Worm (Caenorhabditis elegans): ENCODE results near the gene C08B6.18.

ce11 chrV:10105412-10105811 lies 28.5 kb downstream of the C08B6.18 start, which contains the start of gene C08B6.2:
- TF ChIP-seq pax-1 (tag; optimal IDR thresholded peaks at IDR 0.05) (no peak), ceh-24 (tag; optimal IDR thresholded peaks at IDR 0.05) (no peak), ceh-34 (tag; optimal IDR thresholded peaks at IDR 0.05) (no peak), ceh-2 (tag; optimal IDR thresholded peaks at IDR 0.05) (no peak), nhr-11 (tag; optimal IDR thresholded peaks at IDR 0.05) (no peak), lim-6 (tag; optimal IDR thresholded peaks at IDR 0.05) (no peak), Y22D7AL.16 (tag; optimal IDR thresholded peaks at IDR 0.05) (no peak), pat-9 (tag; optimal IDR thresholded peaks at IDR 0.05) (no peak), ahr-1 (tag; optimal IDR thresholded peaks at IDR 0.05) (no peak), hlh-8 (tag; optimal IDR thresholded peaks at IDR 0.05) (no peak), pqm-1 (tag; optimal IDR thresholded peaks at IDR 0.05) (no peak), ceh-14 (tag; optimal IDR thresholded peaks at IDR 0.05) (no peak), ceh-18 (tag; optimal IDR thresholded peaks at IDR 0.05) (no peak)
